Worm (Caenorhabditis elegans) whole organism, mixed stage, embryonic: ENCODE results near the gene acr-10.

Source experiments
- M03D4.4 ChIP-seq: sonication (generic microtip); optimal IDR thresholded peaks from 2 replicates; lab custom pipeline; 2017; ENCODE audit warnings: mild to moderate bottlenecking, missing genetic modification characterization, missing compliant biosample characterization
- bed-3 ChIP-seq: fragments of 200-800 bp; sonication (Bioruptor generic); optimal IDR thresholded peaks from 3 replicates; lab custom pipeline; 2018; ENCODE audit warnings: mild to moderate bottlenecking, missing genetic modification characterization, moderate library complexity, missing compliant biosample characterization
- blmp-1 ChIP-seq: fragments of 150-350 bp; optimal IDR thresholded peaks from 2 replicates; lab custom pipeline; 2014; ENCODE audit warnings: missing biosample characterization, missing genetic modification characterization
- ceh-39 ChIP-seq: fragments of 150-350 bp; optimal IDR thresholded peaks from 2 replicates; lab custom pipeline; 2014; ENCODE audit warnings: missing biosample characterization, missing genetic modification characterization
- ceh-43 ChIP-seq: fragments of 200-800 bp; sonication (Bioruptor generic); optimal IDR thresholded peaks from 2 replicates; lab custom pipeline; 2018; ENCODE audit warnings: mild to moderate bottlenecking, missing genetic modification characterization, moderate library complexity, missing compliant biosample characterization
- ceh-83 ChIP-seq: fragments of 200-800 bp; sonication (Bioruptor generic); optimal IDR thresholded peaks from 2 replicates; lab custom pipeline; 2018; ENCODE audit warnings: mild to moderate bottlenecking, missing genetic modification characterization, missing compliant biosample characterization
- ces-1 ChIP-seq: fragments of 150-350 bp; optimal IDR thresholded peaks from 2 replicates; lab custom pipeline; 2014; ENCODE audit warnings: missing biosample characterization, missing genetic modification reagents, missing genetic modification characterization
- cnd-1 ChIP-seq: fragments of 200-800 bp; sonication (Bioruptor generic); optimal IDR thresholded peaks from 2 replicates; lab custom pipeline; 2018; ENCODE audit warnings: mild to moderate bottlenecking, missing genetic modification characterization, missing compliant biosample characterization
- drap-1 ChIP-seq: fragments of 200-800 bp; sonication (Bioruptor generic); optimal IDR thresholded peaks from 3 replicates; lab custom pipeline; 2018; ENCODE audit warnings: mild to moderate bottlenecking, missing genetic modification characterization, missing compliant biosample characterization
- elt-1 ChIP-seq: sonication (generic microtip); optimal IDR thresholded peaks from 2 replicates; lab custom pipeline; 2017; ENCODE audit warnings: missing genetic modification characterization, mild to moderate bottlenecking, missing compliant biosample characterization, antibody characterized with exemption, moderate library complexity, borderline replicate concordance; ENCODE audit not compliant: insufficient read depth
- elt-3 ChIP-seq: fragments of 150-350 bp; optimal IDR thresholded peaks from 2 replicates; lab custom pipeline; 2014; ENCODE audit warnings: missing biosample characterization, missing genetic modification characterization
- ham-2 ChIP-seq: fragments of 200-800 bp; sonication (Bioruptor generic); optimal IDR thresholded peaks from 2 replicates; lab custom pipeline; 2018; ENCODE audit warnings: mild to moderate bottlenecking, missing genetic modification characterization, missing compliant biosample characterization
- hlh-1 ChIP-seq: fragments of 150-350 bp; optimal IDR thresholded peaks from 2 replicates; lab custom pipeline; 2014; ENCODE audit warnings: missing biosample characterization, missing genetic modification reagents, missing genetic modification characterization
- lin-13 ChIP-seq: fragments of 150-350 bp; optimal IDR thresholded peaks from 2 replicates; lab custom pipeline; 2014; ENCODE audit warnings: missing biosample characterization, missing genetic modification characterization
- mab-5 ChIP-seq: fragments of 150-350 bp; optimal IDR thresholded peaks from 2 replicates; lab custom pipeline; 2014; ENCODE audit warnings: missing biosample characterization, missing genetic modification characterization
- mep-1 ChIP-seq: fragments of 150-350 bp; optimal IDR thresholded peaks from 2 replicates; lab custom pipeline; 2017; ENCODE audit warnings: missing biosample characterization, missing genetic modification reagents, missing genetic modification characterization, inconsistent platforms
- mls-2 ChIP-seq: sonication (generic microtip); optimal IDR thresholded peaks from 2 replicates; lab custom pipeline; 2016; ENCODE audit warnings: mild to moderate bottlenecking, missing genetic modification characterization, moderate library complexity, missing compliant biosample characterization
- nhr-2 ChIP-seq: fragments of 150-350 bp; optimal IDR thresholded peaks from 2 replicates; lab custom pipeline; 2014; ENCODE audit warnings: missing biosample characterization, missing genetic modification characterization
- nhr-237 ChIP-seq: fragments of 150-350 bp; optimal IDR thresholded peaks from 2 replicates; lab custom pipeline; 2014; ENCODE audit warnings: missing biosample characterization, missing genetic modification characterization
- nhr-28 ChIP-seq: fragments of 150-350 bp; optimal IDR thresholded peaks from 2 replicates; lab custom pipeline; 2014; ENCODE audit warnings: missing biosample characterization, missing genetic modification characterization
- nhr-76 ChIP-seq: sonication (generic microtip); optimal IDR thresholded peaks from 2 replicates; lab custom pipeline; 2017; ENCODE audit warnings: missing biosample characterization, missing genetic modification characterization
- pha-4 ChIP-seq: fragments of 150-350 bp; optimal IDR thresholded peaks from 2 replicates; lab custom pipeline; 2018; ENCODE audit warnings: missing biosample characterization, missing genetic modification reagents, missing genetic modification characterization
- sem-2 ChIP-seq: fragments of 200-800 bp; sonication (Bioruptor generic); optimal IDR thresholded peaks from 2 replicates; lab custom pipeline; 2018; ENCODE audit warnings: mild to moderate bottlenecking, missing genetic modification characterization, missing compliant biosample characterization
- snpc-4 ChIP-seq: fragments of 150-350 bp; optimal IDR thresholded peaks from 2 replicates; lab custom pipeline; 2014; ENCODE audit warnings: missing biosample characterization, missing genetic modification characterization
- unc-120 ChIP-seq: sonication (generic microtip); optimal IDR thresholded peaks from 2 replicates; lab custom pipeline; 2017; ENCODE audit warnings: missing genetic modification characterization, missing compliant biosample characterization; ENCODE audit not compliant: poor library complexity, severe bottlenecking
- unc-39 ChIP-seq: fragments of 150-350 bp; optimal IDR thresholded peaks from 2 replicates; lab custom pipeline; 2014; ENCODE audit warnings: missing biosample characterization, missing genetic modification characterization
- unc-62 ChIP-seq: fragments of 150-350 bp; optimal IDR thresholded peaks from 2 replicates; lab custom pipeline; 2014; ENCODE audit warnings: missing biosample characterization, missing genetic modification reagents, missing genetic modification characterization
- zip-8 ChIP-seq: fragments of 150-350 bp; optimal IDR thresholded peaks from 2 replicates; lab custom pipeline; 2014; ENCODE audit warnings: missing biosample characterization, missing genetic modification characterization
- ztf-11 ChIP-seq: fragments of 150-350 bp; optimal IDR thresholded peaks from 2 replicates; lab custom pipeline; 2014; ENCODE audit warnings: missing biosample characterization, missing genetic modification characterization

acr-10 gene

DNA sequence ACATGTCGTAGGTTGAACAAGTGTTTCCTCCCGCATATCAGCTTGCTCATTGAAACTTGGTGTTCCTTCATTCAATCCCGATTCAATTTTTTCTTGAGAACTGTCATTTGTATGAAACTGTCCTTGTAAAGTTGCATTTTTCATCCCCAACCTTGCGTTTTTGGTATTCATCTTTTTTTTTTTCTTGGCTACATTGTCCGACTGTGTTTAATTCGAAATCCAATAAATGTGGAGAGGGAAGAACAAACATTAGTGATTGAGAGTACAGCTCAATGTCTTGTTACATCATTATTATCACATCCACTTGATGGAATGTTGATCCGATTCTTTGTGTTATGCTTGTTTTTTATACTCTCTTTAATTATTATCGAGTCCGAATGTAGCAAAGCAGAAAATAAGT is at the start of gene acr-10:
TSS of gene acr-10 (plus strand) at position 301 of the 400 bp plus-strand sequence.
- TF ChIP-seq cnd-1 (tag; lab: Kevin White, UChicago) (no peak), mls-2 (tag; lab: Kevin White, UChicago) (no peak)

- TF ChIP-seq mls-2 (tag; lab: Kevin White, UChicago): no peak
- TF ChIP-seq nhr-237 (tag; lab: Kevin White, UChicago): no peak
- no peak for TF ChIP-seq snpc-4 (tag; lab: Kevin White, UChicago)
- no peak for TF ChIP-seq nhr-76 (tag; lab: Kevin White, UChicago)
- no peak for TF ChIP-seq ztf-11 (tag; lab: Kevin White, UChicago)
- no peak for TF ChIP-seq M03D4.4 (tag; lab: Kevin White, UChicago)
- TF ChIP-seq elt-1 (tag; lab: Kevin White, UChicago): no peak
- TF ChIP-seq ceh-43 (GFP tag; lab: Kevin White, UChicago): no peak
- no peak for TF ChIP-seq blmp-1
- TF ChIP-seq sem-2 (GFP tag; lab: Kevin White, UChicago): no peak
- TF ChIP-seq ceh-39 (tag; lab: Kevin White, UChicago): no peak
- no peak for TF ChIP-seq mab-5 (tag; lab: Kevin White, UChicago)
- TF ChIP-seq unc-120: no peak
- TF ChIP-seq bed-3 (GFP tag; lab: Kevin White, UChicago): no peak
- no peak for TF ChIP-seq zip-8
- TF ChIP-seq ceh-83 (GFP tag; lab: Kevin White, UChicago): no peak
- no peak for TF ChIP-seq elt-3 (tag; lab: Kevin White, UChicago)
- TF ChIP-seq mep-1 (tag; lab: Kevin White, UChicago): no peak
These were observed 48.5 kb upstream of the acr-10 start, which contains the start of gene C16B8.4 for ce11 chrX:3973534-3973933. C16B8.4 (minus strand) TSS chrX:3973634.

ce11 chrX:3974160-3974559 is 47.9 kb upstream of the acr-10 start:
- TF ChIP-seq nhr-28 (tag; lab: Kevin White, UChicago): no peak
- peak; percentile 39 for TF ChIP-seq nhr-2 (tag; lab: Kevin White, UChicago)
- TF ChIP-seq nhr-237 (tag; lab: Kevin White, UChicago): no peak
- TF ChIP-seq ztf-11 (tag; lab: Kevin White, UChicago): no peak
- TF ChIP-seq sem-2 (GFP tag; lab: Kevin White, UChicago): no peak
- no peak for TF ChIP-seq pha-4 (tag; lab: Kevin White, UChicago)
- TF ChIP-seq hlh-1 (tag; lab: Kevin White, UChicago): peak; percentile 87
- TF ChIP-seq ham-2 (GFP tag; lab: Kevin White, UChicago): no peak

DNA sequence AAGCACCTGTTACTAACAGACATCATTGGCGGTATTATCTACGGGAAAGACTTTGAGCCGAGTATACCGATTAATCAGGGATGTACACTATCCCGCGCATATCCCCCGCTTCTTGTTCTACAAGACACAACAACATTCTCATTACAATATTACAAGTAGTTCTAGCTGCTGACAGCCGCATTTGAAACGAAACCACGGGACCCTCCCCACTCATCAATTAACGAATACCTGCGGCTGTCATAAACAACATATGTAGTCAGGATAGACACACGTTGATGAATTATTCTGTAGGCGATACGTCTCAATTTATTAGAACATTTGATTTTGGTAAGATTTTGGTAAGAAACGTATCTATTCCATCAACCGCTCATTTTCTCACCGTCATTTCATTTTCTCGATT is 45.3 kb upstream of the acr-10 start:
- TF ChIP-seq unc-62 (GFP tag; lab: Kevin White, UChicago) (peak; percentile 77), bed-3 (GFP tag; lab: Kevin White, UChicago) (no peak), hlh-1 (tag; lab: Kevin White, UChicago) (peak; percentile 81)

DNA sequence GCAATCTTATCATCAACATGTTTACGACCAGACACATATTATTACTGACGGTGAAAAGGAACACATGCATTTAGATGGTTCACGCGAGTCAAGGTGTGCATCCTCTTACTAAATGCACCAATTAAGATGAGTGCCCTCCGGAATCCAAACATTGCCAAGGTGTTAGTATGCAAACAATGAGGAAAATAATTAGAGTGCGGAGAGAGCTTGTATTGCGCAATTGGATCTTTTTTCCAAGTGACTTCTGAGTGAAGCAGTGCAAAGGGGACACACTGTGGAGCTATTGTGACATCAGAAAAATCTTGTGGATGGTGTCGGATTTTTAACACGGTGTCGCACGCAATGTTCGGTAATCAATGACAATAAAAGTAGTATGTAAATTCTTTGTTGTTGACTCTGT is 44.8 kb upstream of the acr-10 start:
- TF ChIP-seq hlh-1 (tag; lab: Kevin White, UChicago) (no peak), zip-8 (peak; percentile 92), mls-2 (tag; lab: Kevin White, UChicago) (peak; percentile 37), nhr-2 (tag; lab: Kevin White, UChicago) (peak; percentile 83), unc-39 (tag; lab: Kevin White, UChicago) (no peak)

DNA sequence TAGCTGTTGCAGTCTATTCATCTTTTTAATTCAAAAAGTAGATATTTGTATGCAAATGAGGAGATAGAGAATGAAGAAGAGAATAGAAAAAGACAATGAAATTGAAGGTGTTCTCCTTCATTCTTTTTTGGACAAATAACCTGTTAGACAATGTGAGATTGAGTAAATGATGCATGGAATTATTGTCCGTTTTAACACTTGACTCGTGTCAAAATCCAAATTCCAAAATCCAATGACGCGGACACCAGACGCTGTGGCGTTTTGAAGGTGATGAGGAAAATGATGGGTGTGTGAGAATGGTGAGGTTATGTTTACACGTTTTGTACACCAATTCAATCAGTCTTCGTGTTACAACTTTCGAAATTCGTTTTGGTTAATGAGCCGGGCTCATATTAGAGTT is 42.9 kb upstream of the acr-10 start:
- TF ChIP-seq elt-3 (tag; lab: Kevin White, UChicago): no peak
- TF ChIP-seq ces-1: peak; percentile 66
- no peak for TF ChIP-seq lin-13 (tag; lab: Kevin White, UChicago)
- TF ChIP-seq unc-39 (tag; lab: Kevin White, UChicago): no peak
- TF ChIP-seq mls-2 (tag; lab: Kevin White, UChicago): no peak

DNA sequence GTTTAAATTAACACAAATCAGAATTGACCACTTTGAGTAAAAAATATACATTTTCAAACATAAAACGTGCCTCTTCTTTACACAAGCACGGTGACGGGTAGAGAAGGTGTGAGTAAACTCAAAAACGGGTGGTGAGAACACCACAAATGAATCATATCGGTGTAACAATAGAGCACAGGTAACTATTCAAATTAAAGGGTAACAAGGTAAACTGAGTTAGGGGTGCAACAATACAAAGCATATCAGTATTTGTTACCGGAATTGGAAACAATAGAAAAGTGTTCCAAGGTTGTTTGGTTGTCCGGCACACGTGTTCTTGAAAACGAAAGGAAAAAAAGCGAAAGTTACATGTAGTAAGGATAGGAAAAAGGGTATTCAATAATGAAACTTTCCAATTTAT is 39.7 kb upstream of the acr-10 start:
- TF ChIP-seq ceh-39 (tag; lab: Kevin White, UChicago) (no peak), elt-1 (tag; lab: Kevin White, UChicago) (no peak), drap-1 (GFP tag; lab: Kevin White, UChicago) (no peak), mep-1 (tag; lab: Kevin White, UChicago) (no peak), snpc-4 (tag; lab: Kevin White, UChicago) (no peak)
